Worm (Caenorhabditis elegans): Measurements from ENCODE around the gene ZK813.7.

The ZK813.7 gene

ce11 chrX:3419084-3419483 lies 25.5 kb upstream of the ZK813.7 start, which contains the start of gene C04F6.7:
C04F6.7 (minus strand) TSS chrX:3419184.
- TF ChIP-seq ref-1 (GFP tag; conservative IDR thresholded peaks at IDR 0.05), result no peak
- TF ChIP-seq klf-2 (GFP tag; conservative IDR thresholded peaks at IDR 0.05), result no peak
- TF ChIP-seq ztf-29 (GFP tag; IDR thresholded peaks at IDR 0.05), result no peak
- TF ChIP-seq flt-1 (GFP tag; IDR thresholded peaks at IDR 0.05), result no peak
- no peak for TF ChIP-seq ztf-23 (GFP tag; IDR thresholded peaks at IDR 0.05)
- TF ChIP-seq med-1 (GFP tag; optimal IDR thresholded peaks at IDR 0.05; ENCODE audit: insufficient read depth), result no peak
- TF ChIP-seq cog-1 (tag; optimal IDR thresholded peaks at IDR 0.05), result no peak

- no peak for TF ChIP-seq ztf-23 (GFP tag; IDR thresholded peaks at IDR 0.05)
- no peak for TF ChIP-seq flt-1 (GFP tag; IDR thresholded peaks at IDR 0.05)
- TF ChIP-seq med-1 (GFP tag; optimal IDR thresholded peaks at IDR 0.05; ENCODE audit: insufficient read depth), result no peak
- no peak for TF ChIP-seq klf-2 (GFP tag; conservative IDR thresholded peaks at IDR 0.05)
- TF ChIP-seq cog-1 (tag; optimal IDR thresholded peaks at IDR 0.05), result no peak
- no peak for TF ChIP-seq ref-1 (GFP tag; conservative IDR thresholded peaks at IDR 0.05)
- TF ChIP-seq ztf-29 (GFP tag; IDR thresholded peaks at IDR 0.05), result no peak
- TF ChIP-seq T22C8.4 (GFP tag; IDR thresholded peaks at IDR 0.05), result no peak
- no peak for TF ChIP-seq tab-1 (GFP tag; IDR thresholded peaks at IDR 0.05)
These were observed 20.1 kb upstream of the ZK813.7 start, which contains the start of gene ZK813.6 for ce11 chrX:3424516-3424915. ZK813.6 (plus strand) TSS chrX:3424816.

ce11 chrX:3429122-3429521 lies 15.5 kb upstream of the ZK813.7 start:
- TF ChIP-seq T22C8.4 (GFP tag; IDR thresholded peaks at IDR 0.05) (no peak), cog-1 (tag; optimal IDR thresholded peaks at IDR 0.05) (no peak), ztf-29 (GFP tag; IDR thresholded peaks at IDR 0.05) (no peak), ztf-23 (GFP tag; IDR thresholded peaks at IDR 0.05) (no peak), tab-1 (GFP tag; IDR thresholded peaks at IDR 0.05) (no peak), med-1 (GFP tag; optimal IDR thresholded peaks at IDR 0.05; ENCODE audit: insufficient read depth) (no peak), flt-1 (GFP tag; IDR thresholded peaks at IDR 0.05) (no peak), ref-1 (GFP tag; conservative IDR thresholded peaks at IDR 0.05) (no peak)

ce11 chrX:3430020-3430419 lies 14.6 kb upstream of the ZK813.7 start, which contains the start of gene ZK813.4:
ZK813.4 (minus strand) TSS chrX:3430120.
- no peak for TF ChIP-seq ref-1 (GFP tag; conservative IDR thresholded peaks at IDR 0.05)
- no peak for TF ChIP-seq cog-1 (tag; optimal IDR thresholded peaks at IDR 0.05)
- no peak for TF ChIP-seq klf-2 (GFP tag; conservative IDR thresholded peaks at IDR 0.05)
- TF ChIP-seq tab-1 (GFP tag; IDR thresholded peaks at IDR 0.05), result no peak

- no peak for TF ChIP-seq ztf-29 (GFP tag; IDR thresholded peaks at IDR 0.05)
- no peak for TF ChIP-seq cog-1 (tag; optimal IDR thresholded peaks at IDR 0.05)
- no peak for TF ChIP-seq T22C8.4 (GFP tag; IDR thresholded peaks at IDR 0.05)
- no peak for TF ChIP-seq ref-1 (GFP tag; conservative IDR thresholded peaks at IDR 0.05)
- TF ChIP-seq med-1 (GFP tag; optimal IDR thresholded peaks at IDR 0.05; ENCODE audit: insufficient read depth), result no peak
- no peak for TF ChIP-seq tab-1 (GFP tag; IDR thresholded peaks at IDR 0.05)
- TF ChIP-seq klf-2 (GFP tag; conservative IDR thresholded peaks at IDR 0.05), result no peak
- TF ChIP-seq ztf-23 (GFP tag; IDR thresholded peaks at IDR 0.05), result no peak
- TF ChIP-seq flt-1 (GFP tag; IDR thresholded peaks at IDR 0.05), result no peak
These were observed 4.8 kb upstream of the ZK813.7 start for ce11 chrX:3439823-3440222.

ce11 chrX:3440308-3440707 lies 4.3 kb upstream of the ZK813.7 start:
- TF ChIP-seq ref-1 (GFP tag; conservative IDR thresholded peaks at IDR 0.05) (no peak), ztf-29 (GFP tag; IDR thresholded peaks at IDR 0.05) (no peak), tab-1 (GFP tag; IDR thresholded peaks at IDR 0.05) (no peak), T22C8.4 (GFP tag; IDR thresholded peaks at IDR 0.05) (no peak), klf-2 (GFP tag; conservative IDR thresholded peaks at IDR 0.05) (no peak), ztf-23 (GFP tag; IDR thresholded peaks at IDR 0.05) (no peak), med-1 (GFP tag; optimal IDR thresholded peaks at IDR 0.05; ENCODE audit: insufficient read depth) (no peak), flt-1 (GFP tag; IDR thresholded peaks at IDR 0.05) (no peak), cog-1 (tag; optimal IDR thresholded peaks at IDR 0.05) (no peak)

ce11 chrX:3441539-3441938 lies 3.1 kb upstream of the ZK813.7 start, which contains the start of gene ZK813.3:
ZK813.3 (plus strand) TSS chrX:3441839.
- TF ChIP-seq med-1 (GFP tag; optimal IDR thresholded peaks at IDR 0.05; ENCODE audit: insufficient read depth), result no peak
- TF ChIP-seq ref-1 (GFP tag; conservative IDR thresholded peaks at IDR 0.05), result no peak
- TF ChIP-seq ztf-29 (GFP tag; IDR thresholded peaks at IDR 0.05), result no peak
- TF ChIP-seq flt-1 (GFP tag; IDR thresholded peaks at IDR 0.05), result no peak
- no peak for TF ChIP-seq klf-2 (GFP tag; conservative IDR thresholded peaks at IDR 0.05)
- no peak for TF ChIP-seq cog-1 (tag; optimal IDR thresholded peaks at IDR 0.05)
- no peak for TF ChIP-seq tab-1 (GFP tag; IDR thresholded peaks at IDR 0.05)
- no peak for TF ChIP-seq ztf-23 (GFP tag; IDR thresholded peaks at IDR 0.05)
- no peak for TF ChIP-seq T22C8.4 (GFP tag; IDR thresholded peaks at IDR 0.05)

ce11 chrX:3443526-3443925 lies 1.1 kb upstream of the ZK813.7 start, which contains the start of gene ZK813.2:
ZK813.2 (plus strand) TSS chrX:3443826.
- TF ChIP-seq klf-2 (GFP tag; conservative IDR thresholded peaks at IDR 0.05), result no peak
- TF ChIP-seq flt-1 (GFP tag; IDR thresholded peaks at IDR 0.05), result no peak
- no peak for TF ChIP-seq tab-1 (GFP tag; IDR thresholded peaks at IDR 0.05)
- TF ChIP-seq ref-1 (GFP tag; conservative IDR thresholded peaks at IDR 0.05), result no peak
- no peak for TF ChIP-seq ztf-23 (GFP tag; IDR thresholded peaks at IDR 0.05)
- TF ChIP-seq med-1 (GFP tag; optimal IDR thresholded peaks at IDR 0.05; ENCODE audit: insufficient read depth), result no peak
- no peak for TF ChIP-seq T22C8.4 (GFP tag; IDR thresholded peaks at IDR 0.05)
- no peak for TF ChIP-seq cog-1 (tag; optimal IDR thresholded peaks at IDR 0.05)
- no peak for TF ChIP-seq ztf-29 (GFP tag; IDR thresholded peaks at IDR 0.05)

ce11 chrX:3446011-3446410 lies 1.4 kb downstream of the ZK813.7 start, which contains the start of gene ZK813.1:
ZK813.1 (plus strand) TSS chrX:3446311.
- TF ChIP-seq T22C8.4 (GFP tag; IDR thresholded peaks at IDR 0.05) (no peak), flt-1 (GFP tag; IDR thresholded peaks at IDR 0.05) (no peak), ref-1 (GFP tag; conservative IDR thresholded peaks at IDR 0.05) (no peak), med-1 (GFP tag; optimal IDR thresholded peaks at IDR 0.05; ENCODE audit: insufficient read depth) (no peak), tab-1 (GFP tag; IDR thresholded peaks at IDR 0.05) (no peak), cog-1 (tag; optimal IDR thresholded peaks at IDR 0.05) (no peak), ztf-29 (GFP tag; IDR thresholded peaks at IDR 0.05) (no peak), klf-2 (GFP tag; conservative IDR thresholded peaks at IDR 0.05) (no peak), ztf-23 (GFP tag; IDR thresholded peaks at IDR 0.05) (no peak)

- TF ChIP-seq tab-1 (GFP tag; IDR thresholded peaks at IDR 0.05) (no peak), cog-1 (tag; optimal IDR thresholded peaks at IDR 0.05) (no peak), flt-1 (GFP tag; IDR thresholded peaks at IDR 0.05) (0 out of 2 replicates have a peak, but pooled peaks have one; percentile 17), klf-2 (GFP tag; conservative IDR thresholded peaks at IDR 0.05) (no peak), ztf-29 (GFP tag; IDR thresholded peaks at IDR 0.05) (no peak)
These were observed 6.5 kb downstream of the ZK813.7 start, which contains the start of gene ZK813.5 for ce11 chrX:3451122-3451521. ZK813.5 (minus strand) TSS chrX:3451222.

All from whole organism, midembryonic.